Fruit fly (Drosophila melanogaster) whole organism, embryonic: ENCODE results near the gene Mct1.

Experiments
- Abd-B ChIP-seq: fragments of 200-800 bp; sonication (Bioruptor generic); optimal IDR thresholded peaks from 2 replicates; lab custom pipeline; 2018; ENCODE audit warnings: missing biosample characterization, mild to moderate bottlenecking, missing genetic modification characterization, moderate library complexity
- Aef1 ChIP-seq: fragments of 200-800 bp; sonication (Bioruptor generic); IDR thresholded peaks from 3 replicates; pipeline ENCODE4 v1.3.6; 2022; ENCODE audit warnings: missing biosample characterization, missing genetic modification characterization
- CG10267 ChIP-seq: fragments of 200-800 bp; sonication (Bioruptor generic); optimal IDR thresholded peaks from 2 replicates; lab custom pipeline; 2018; ENCODE audit warnings: missing biosample characterization, mild to moderate bottlenecking, missing genetic modification characterization, moderate library complexity
- CG10431 ChIP-seq: fragments of 200-800 bp; sonication (Bioruptor generic); optimal IDR thresholded peaks from 3 replicates; lab custom pipeline; 2018; ENCODE audit warnings: missing biosample characterization, mild to moderate bottlenecking, missing genetic modification characterization
- CG11085 ChIP-seq: fragments of 200-800 bp; sonication (Bioruptor generic); IDR thresholded peaks from 2 replicates; pipeline ENCODE4 v1.3.6; 2022; ENCODE audit warnings: missing biosample characterization, missing genetic modification characterization
- CG1233 ChIP-seq: fragments of 200-800 bp; sonication (Bioruptor generic); optimal IDR thresholded peaks from 4 replicates; lab custom pipeline; 2018; ENCODE audit warnings: missing biosample characterization, mild to moderate bottlenecking, missing genetic modification characterization
- CG12391 ChIP-seq: fragments of 200-800 bp; sonication (Bioruptor generic); optimal IDR thresholded peaks from 3 replicates; lab custom pipeline; 2018; ENCODE audit warnings: missing biosample characterization, mild to moderate bottlenecking, missing genetic modification characterization, moderate library complexity
- CG12744 ChIP-seq: fragments of 200-800 bp; sonication (Bioruptor generic); optimal IDR thresholded peaks from 2 replicates; lab custom pipeline; 2016; ENCODE audit warnings: missing biosample characterization, missing genetic modification characterization
- CG12942 ChIP-seq: fragments of 200-800 bp; sonication (Bioruptor generic); optimal IDR thresholded peaks from 3 replicates; lab custom pipeline; 2016; ENCODE audit warnings: missing biosample characterization, missing genetic modification characterization
- CG17186 ChIP-seq: fragments of 200-800 bp; sonication (Bioruptor generic); optimal IDR thresholded peaks from 3 replicates; lab custom pipeline; 2017; ENCODE audit warnings: missing biosample characterization, missing genetic modification reagents, missing genetic modification characterization
- CG17385 ChIP-seq: fragments of 200-800 bp; sonication (Bioruptor generic); optimal IDR thresholded peaks from 3 replicates; lab custom pipeline; 2018; ENCODE audit warnings: missing biosample characterization, mild to moderate bottlenecking, missing genetic modification characterization
- CG17568 ChIP-seq: fragments of 200-800 bp; sonication (Bioruptor generic); optimal IDR thresholded peaks from 2 replicates; lab custom pipeline; 2018; ENCODE audit warnings: missing biosample characterization, mild to moderate bottlenecking, missing genetic modification characterization, moderate library complexity
- CG1832 ChIP-seq: fragments of 200-800 bp; sonication (Bioruptor generic); optimal IDR thresholded peaks from 2 replicates; lab custom pipeline; 2017; ENCODE audit warnings: missing biosample characterization, mild to moderate bottlenecking, missing genetic modification characterization, inconsistent platforms
- CG30431 ChIP-seq: fragments of 200-800 bp; sonication (Bioruptor generic); optimal IDR thresholded peaks from 2 replicates; lab custom pipeline; 2017; ENCODE audit warnings: missing biosample characterization, missing genetic modification characterization
- CG31365 ChIP-seq: fragments of 200-800 bp; sonication (Bioruptor generic); optimal IDR thresholded peaks from 2 replicates; lab custom pipeline; 2018; ENCODE audit warnings: missing biosample characterization, mild to moderate bottlenecking, missing genetic modification characterization
- CG32532 ChIP-seq: fragments of 200-800 bp; sonication (Bioruptor generic); IDR thresholded peaks from 2 replicates; pipeline ENCODE4 v1.3.6; 2022; ENCODE audit warnings: missing biosample characterization, missing genetic modification characterization
- CG32767 ChIP-seq: fragments of 200-800 bp; sonication (Bioruptor generic); IDR thresholded peaks from 2 replicates; pipeline ENCODE4 v1.3.6; 2022; ENCODE audit warnings: missing biosample characterization, missing genetic modification characterization
- CG3847 ChIP-seq: fragments of 200-800 bp; sonication (Bioruptor generic); IDR thresholded peaks from 2 replicates; pipeline ENCODE4 v1.3.6; 2022; ENCODE audit warnings: missing biosample characterization, missing genetic modification characterization
- CG4404 ChIP-seq: fragments of 200-800 bp; sonication (Bioruptor generic); IDR thresholded peaks from 2 replicates; pipeline ENCODE4 v1.3.6; 2022; ENCODE audit warnings: missing biosample characterization, missing genetic modification characterization
- CG4730 ChIP-seq: fragments of 200-800 bp; sonication (Bioruptor generic); IDR thresholded peaks from 2 replicates; pipeline ENCODE4 v1.3.6; 2022; ENCODE audit warnings: missing biosample characterization, missing genetic modification characterization
- CG8478 ChIP-seq: fragments of >200 bp; optimal IDR thresholded peaks from 2 replicates; lab custom pipeline; 2018
- CG9437 ChIP-seq: fragments of 200-800 bp; sonication (Bioruptor generic); optimal IDR thresholded peaks from 2 replicates; lab custom pipeline; 2018; ENCODE audit warnings: missing biosample characterization, mild to moderate bottlenecking, missing genetic modification characterization
- E2f1 ChIP-seq: fragments of 200-800 bp; sonication (Bioruptor generic); IDR thresholded peaks from 2 replicates; pipeline ENCODE4 v1.3.6; 2022; ENCODE audit warnings: missing biosample characterization, missing genetic modification characterization
- H2.0 ChIP-seq: fragments of 200-800 bp; sonication (Bioruptor generic); IDR thresholded peaks from 2 replicates; pipeline ENCODE4 v1.3.6; 2022; ENCODE audit warnings: missing biosample characterization, missing genetic modification characterization
- HLH54F ChIP-seq: fragments of 200-800 bp; sonication (Bioruptor generic); optimal IDR thresholded peaks from 3 replicates; lab custom pipeline; 2016; ENCODE audit warnings: missing biosample characterization, missing genetic modification characterization
- HmgD ChIP-seq: fragments of 200-800 bp; sonication (Bioruptor generic); optimal IDR thresholded peaks from 3 replicates; lab custom pipeline; 2016; ENCODE audit warnings: missing biosample characterization, missing genetic modification characterization
- Hr51 ChIP-seq, 2 experiments: fragments of 200-800 bp; sonication (Bioruptor generic); optimal IDR thresholded peaks; 2 replicates in 1 of 2; 3 replicates in 1 of 2; lab custom pipeline; 2016 to 2018; ENCODE audit warnings: missing biosample characterization in 2 of 2, missing genetic modification characterization in 2 of 2, mild to moderate bottlenecking in 1 of 2, moderate library complexity in 1 of 2
- MESR4 ChIP-seq: fragments of 200-800 bp; sonication (Bioruptor generic); optimal IDR thresholded peaks from 2 replicates; lab custom pipeline; 2018; ENCODE audit warnings: missing biosample characterization, mild to moderate bottlenecking, missing genetic modification characterization, moderate library complexity
- Max ChIP-seq: fragments of 200-800 bp; sonication (Bioruptor generic); optimal IDR thresholded peaks from 2 replicates; lab custom pipeline; 2016; ENCODE audit warnings: missing biosample characterization, mild to moderate bottlenecking, missing genetic modification characterization
- Mes4 ChIP-seq: fragments of 200-800 bp; sonication (Bioruptor generic); optimal IDR thresholded peaks from 2 replicates; lab custom pipeline; 2016; ENCODE audit warnings: missing biosample characterization, missing genetic modification characterization
- NC2α ChIP-seq: fragments of 200-800 bp; sonication (Bioruptor generic); optimal IDR thresholded peaks from 2 replicates; lab custom pipeline; 2016; ENCODE audit warnings: missing biosample characterization, missing genetic modification characterization
- Nf-YC ChIP-seq: fragments of 200-800 bp; optimal IDR thresholded peaks from 3 replicates; lab custom pipeline; 2019; ENCODE audit warnings: missing biosample characterization, mild to moderate bottlenecking, missing genetic modification characterization, moderate library complexity
- NfI ChIP-seq: fragments of 200-800 bp; sonication (Bioruptor generic); optimal IDR thresholded peaks from 3 replicates; lab custom pipeline; 2018; ENCODE audit warnings: missing biosample characterization, mild to moderate bottlenecking, missing genetic modification characterization, moderate library complexity
- Sin3A ChIP-seq: fragments of >200 bp; optimal IDR thresholded peaks from 2 replicates; lab custom pipeline; 2018
- ab ChIP-seq: fragments of 200-800 bp; sonication (Bioruptor generic); optimal IDR thresholded peaks from 2 replicates; lab custom pipeline; 2016; ENCODE audit warnings: missing biosample characterization, missing genetic modification characterization
- crol ChIP-seq: fragments of 200-800 bp; sonication (Bioruptor generic); IDR thresholded peaks from 2 replicates; pipeline ENCODE4 v1.3.6; 2022; ENCODE audit warnings: missing biosample characterization, missing genetic modification characterization
- disco-r ChIP-seq: fragments of 200-800 bp; sonication (Bioruptor generic); optimal IDR thresholded peaks from 2 replicates; lab custom pipeline; 2016; ENCODE audit warnings: missing biosample characterization, missing genetic modification characterization
- esg ChIP-seq: fragments of 200-800 bp; sonication (Bioruptor generic); conservative IDR thresholded peaks from 2 replicates; pipeline ENCODE4 v1.3.6; 2022; ENCODE audit warnings: missing biosample characterization, missing genetic modification characterization
- gcm ChIP-seq: fragments of 200-800 bp; sonication (Bioruptor generic); optimal IDR thresholded peaks from 2 replicates; lab custom pipeline; 2019; ENCODE audit warnings: missing biosample characterization, mild to moderate bottlenecking, missing genetic modification characterization, moderate library complexity
- gt ChIP-seq: fragments of 200-800 bp; sonication (Bioruptor generic); IDR thresholded peaks from 2 replicates; pipeline ENCODE4 v1.3.6; 2022; ENCODE audit warnings: missing biosample characterization, missing genetic modification characterization
- jigr1 ChIP-seq: fragments of 200-800 bp; sonication (Bioruptor generic); IDR thresholded peaks from 3 replicates; pipeline ENCODE4 v1.3.6; 2022; ENCODE audit warnings: missing biosample characterization, missing genetic modification characterization
- kah ChIP-seq: fragments of 200-800 bp; sonication (Bioruptor generic); optimal IDR thresholded peaks from 2 replicates; lab custom pipeline; 2018; ENCODE audit warnings: missing biosample characterization, mild to moderate bottlenecking, missing genetic modification characterization
- kay ChIP-seq: fragments of 200-800 bp; sonication (Bioruptor generic); optimal IDR thresholded peaks from 2 replicates; lab custom pipeline; 2016; ENCODE audit warnings: missing biosample characterization, missing genetic modification characterization
- knrl ChIP-seq: fragments of 200-800 bp; sonication (Bioruptor generic); IDR thresholded peaks from 3 replicates; pipeline ENCODE4 v1.3.6; 2022; ENCODE audit warnings: missing biosample characterization, missing genetic modification characterization; ENCODE audit not compliant: partially characterized antibody
- lilli ChIP-seq: fragments of 200-800 bp; sonication (Bioruptor generic); optimal IDR thresholded peaks from 3 replicates; lab custom pipeline; 2016; ENCODE audit warnings: missing biosample characterization, missing genetic modification characterization
- lmd ChIP-seq: fragments of 200-800 bp; sonication (Bioruptor generic); IDR thresholded peaks from 2 replicates; pipeline ENCODE4 v1.3.6; 2022; ENCODE audit warnings: missing biosample characterization, missing genetic modification characterization
- mirr ChIP-seq: fragments of 200-800 bp; sonication (Bioruptor generic); optimal IDR thresholded peaks from 3 replicates; lab custom pipeline; 2018; ENCODE audit warnings: missing biosample characterization, mild to moderate bottlenecking, missing genetic modification characterization
- peb ChIP-seq: fragments of 200-800 bp; sonication (Bioruptor generic); IDR thresholded peaks from 2 replicates; pipeline ENCODE4 v1.3.6; 2022; ENCODE audit warnings: missing biosample characterization, missing genetic modification characterization
- pfk ChIP-seq: fragments of 200-800 bp; sonication (Bioruptor generic); optimal IDR thresholded peaks from 2 replicates; lab custom pipeline; 2018; ENCODE audit warnings: missing biosample characterization, mild to moderate bottlenecking, missing genetic modification characterization, moderate library complexity
- row ChIP-seq: fragments of 200-800 bp; sonication (Bioruptor generic); IDR thresholded peaks from 3 replicates; pipeline ENCODE4 v1.3.6; 2022; ENCODE audit warnings: missing biosample characterization, missing genetic modification characterization
- salm ChIP-seq: fragments of 200-800 bp; sonication (Bioruptor generic); optimal IDR thresholded peaks from 2 replicates; lab custom pipeline; 2018; ENCODE audit warnings: missing biosample characterization, mild to moderate bottlenecking, missing genetic modification characterization
- sug ChIP-seq: fragments of 200-800 bp; optimal IDR thresholded peaks from 2 replicates; lab custom pipeline; 2019; ENCODE audit warnings: missing biosample characterization, mild to moderate bottlenecking, missing genetic modification characterization, moderate library complexity
- tio ChIP-seq: fragments of 200-800 bp; sonication (Bioruptor generic); optimal IDR thresholded peaks from 2 replicates; lab custom pipeline; 2017; ENCODE audit warnings: missing biosample characterization, missing genetic modification characterization, inconsistent platforms

The Mct1 gene

DNA sequence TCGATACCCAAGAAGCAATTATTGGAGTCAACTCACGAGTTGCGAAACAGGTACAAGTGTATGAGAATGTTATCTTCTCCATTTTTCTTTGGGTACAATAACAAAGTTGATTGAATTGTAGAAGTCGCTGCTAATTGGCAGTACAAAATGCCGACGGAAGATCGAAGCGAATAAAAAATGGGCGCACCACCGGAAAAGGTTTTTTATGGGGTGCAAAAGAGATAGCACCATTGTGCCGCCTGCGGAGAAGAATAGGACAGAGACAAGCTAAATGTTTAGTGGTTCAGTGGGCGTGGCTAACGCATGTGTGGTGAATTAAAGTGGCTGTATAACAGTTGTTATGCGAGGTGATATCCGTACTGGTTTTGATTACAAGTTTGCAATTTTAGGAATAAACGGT, 48.5 kb upstream of the Mct1 start (continued):
- peak; percentile 98 for TF ChIP-seq Nf-YC (tag; lab: Kevin White, UChicago)
- no peak for TF ChIP-seq Mes4 (GFP tag; lab: Kevin White, UChicago)
- peak; percentile 29; the same call in 1 of the 2 replicates for TF ChIP-seq CG32767 (GFP tag; lab: Robert Waterston, UW)
- TF ChIP-seq gt (GFP tag; lab: Robert Waterston, UW): no peak
- no peak for TF ChIP-seq CG3847 (GFP tag; lab: Robert Waterston, UW)
- no peak for TF ChIP-seq lilli (GFP tag; lab: Kevin White, UChicago)
- no peak for TF ChIP-seq gcm (GFP tag; lab: Kevin White, UChicago)
- TF ChIP-seq crol: peak; percentile 8; the same call in 1 of the 2 replicates
- TF ChIP-seq CG10431 (GFP tag; lab: Kevin White, UChicago): no peak
- TF ChIP-seq MESR4 (GFP tag; lab: Kevin White, UChicago): no peak
- no peak for TF ChIP-seq Max (GFP tag; lab: Kevin White, UChicago)
- TF ChIP-seq Abd-B: peak; percentile 9
- TF ChIP-seq CG17186: no peak
- no peak for TF ChIP-seq CG4404 (GFP tag; lab: Robert Waterston, UW)
- no peak for TF ChIP-seq H2.0 (GFP tag; lab: Robert Waterston, UW)
- TF ChIP-seq knrl (GFP tag; lab: Robert Waterston, UW): no peak
- TF ChIP-seq CG1832: peak; percentile 84
- no peak for TF ChIP-seq peb (GFP tag; lab: Robert Waterston, UW)
- TF ChIP-seq E2f1 (GFP tag; lab: Robert Waterston, UW): no peak
- TF ChIP-seq CG11085 (GFP tag; lab: Robert Waterston, UW): no peak
- no peak for TF ChIP-seq CG1233 (GFP tag; lab: Kevin White, UChicago)
- TF ChIP-seq CG32532: no peak; the same call in 1 of the 2 replicates
- no peak for TF ChIP-seq CG31365 (tag; lab: Kevin White, UChicago)
- no peak for TF ChIP-seq CG30431 (GFP tag; lab: Kevin White, UChicago)
- no peak for TF ChIP-seq disco-r (GFP tag; lab: Kevin White, UChicago)
- no peak for TF ChIP-seq ab (GFP tag; lab: Kevin White, UChicago)
- TF ChIP-seq CG12744 (GFP tag; lab: Kevin White, UChicago): no peak
- no peak for TF ChIP-seq tio
- no peak for TF ChIP-seq CG9437
- TF ChIP-seq row: no peak; the same call in 2 of the 3 replicates
- no peak for TF ChIP-seq kay (GFP tag; lab: Kevin White, UChicago)
- TF ChIP-seq CG12942 (GFP tag; lab: Kevin White, UChicago): no peak
- no peak for TF ChIP-seq NC2α
- no peak for TF ChIP-seq CG10267 (tag; lab: Kevin White, UChicago)
- TF ChIP-seq CG4730 (GFP tag; lab: Robert Waterston, UW): no peak
- TF ChIP-seq salm (tag; lab: Kevin White, UChicago): no peak
- TF ChIP-seq lmd (GFP tag; lab: Robert Waterston, UW): no peak
- TF ChIP-seq Hr51 (GFP tag; optimal IDR thresholded peaks at IDR 0.05; lab: Kevin White, UChicago): no peak
- TF ChIP-seq HmgD (GFP tag; lab: Kevin White, UChicago): no peak
- peak; percentile 58 for TF ChIP-seq pfk (GFP tag; lab: Kevin White, UChicago)
- TF ChIP-seq CG8478 (lab: Kevin White, UChicago): no peak
- peak; percentile 30 for TF ChIP-seq NfI (GFP tag; lab: Kevin White, UChicago)
- no peak for TF ChIP-seq kah (GFP tag; lab: Kevin White, UChicago)
- TF ChIP-seq CG17568 (GFP tag; lab: Kevin White, UChicago): no peak
- TF ChIP-seq Aef1 (GFP tag; lab: Robert Waterston, UW): no peak
- no peak for TF ChIP-seq jigr1
- TF ChIP-seq mirr (GFP tag; lab: Kevin White, UChicago): peak; percentile 46
- no peak for TF ChIP-seq CG12391 (tag; lab: Kevin White, UChicago)
- TF ChIP-seq sug: no peak
- TF ChIP-seq HLH54F (GFP tag; lab: Kevin White, UChicago): no peak
- TF ChIP-seq Sin3A (lab: Kevin White, UChicago): no peak
- peak; percentile 1 for TF ChIP-seq CG17385 (GFP tag; lab: Kevin White, UChicago)
- no peak for TF ChIP-seq esg (GFP tag; lab: Robert Waterston, UW)
